Worm (Caenorhabditis elegans): ENCODE data around the gene C17G1.2.

The C17G1.2 gene

DNA sequence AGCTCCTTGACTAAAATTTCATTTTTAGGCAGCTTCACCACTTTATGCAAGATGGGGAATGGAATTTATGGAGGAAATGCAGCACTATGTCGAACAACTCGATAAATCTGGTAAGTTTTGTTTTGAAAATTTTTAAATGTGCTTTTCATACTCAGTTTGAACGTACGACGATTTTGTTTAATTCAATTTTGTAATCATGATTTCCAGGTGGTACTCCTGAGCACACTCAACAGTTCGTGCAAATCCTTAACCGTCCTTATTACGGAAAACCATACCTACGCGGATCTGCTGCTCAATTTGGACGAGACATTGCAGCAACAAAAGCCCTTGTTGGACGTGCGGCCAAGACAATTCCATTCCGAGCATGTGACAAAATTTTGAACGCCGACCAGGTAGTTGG is 41.2 kb downstream of the C17G1.2 start:
- TF ChIP-seq ceh-39 (tag; optimal IDR thresholded peaks at IDR 0.05) (no peak), elt-1 (tag; optimal IDR thresholded peaks at IDR 0.05; ENCODE audit: borderline replicate concordance, insufficient read depth) (no peak), hlh-1 (tag; optimal IDR thresholded peaks at IDR 0.05) (no peak), nhr-237 (tag; optimal IDR thresholded peaks at IDR 0.05) (no peak), blmp-1 (tag; optimal IDR thresholded peaks at IDR 0.05) (no peak), nhr-76 (tag; optimal IDR thresholded peaks at IDR 0.05) (no peak), unc-62 (GFP tag; optimal IDR thresholded peaks at IDR 0.05) (no peak), bed-3 (GFP tag; optimal IDR thresholded peaks at IDR 0.05) (no peak), sptf-1 (tag; optimal IDR thresholded peaks at IDR 0.05) (no peak), ham-2 (GFP tag; optimal IDR thresholded peaks at IDR 0.05) (no peak), unc-39 (tag; optimal IDR thresholded peaks at IDR 0.05) (no peak), M03D4.4 (tag; optimal IDR thresholded peaks at IDR 0.05) (no peak), nhr-12 (tag; optimal IDR thresholded peaks at IDR 0.05) (no peak), pha-4 (tag; optimal IDR thresholded peaks at IDR 0.05) (no peak), cnd-1 (tag; optimal IDR thresholded peaks at IDR 0.05) (no peak)

DNA sequence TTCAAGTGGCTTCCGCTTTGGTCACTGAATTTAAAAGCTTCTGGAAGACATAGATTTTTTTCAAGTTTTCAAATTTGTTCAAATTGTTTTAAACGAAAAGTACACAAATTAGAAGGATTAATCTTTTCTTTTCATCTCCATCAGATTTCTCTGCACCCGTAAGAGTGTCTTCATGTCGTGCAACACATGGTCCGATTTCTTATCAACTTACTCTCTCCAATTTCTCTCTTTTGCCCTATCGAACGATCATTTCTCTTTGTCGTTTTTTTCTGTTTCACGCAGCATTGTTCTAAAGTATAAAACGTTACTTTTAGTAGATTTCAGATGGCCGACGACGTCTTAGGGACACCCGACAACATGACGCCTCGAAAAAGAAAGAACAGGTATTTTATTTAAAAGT is 43.9 kb downstream of the C17G1.2 start, which contains the start of gene pssy-1:
TSS of gene pssy-1 (plus strand) at position 318 of the 400 bp plus-strand sequence.
- no peak for TF ChIP-seq hlh-1 (tag; optimal IDR thresholded peaks at IDR 0.05)
- TF ChIP-seq elt-1 (tag; optimal IDR thresholded peaks at IDR 0.05; ENCODE audit: borderline replicate concordance, insufficient read depth) = peak; percentile 64
- TF ChIP-seq unc-120 (tag; optimal IDR thresholded peaks at IDR 0.05; ENCODE audit: poor library complexity, severe bottlenecking) = no peak
